Worm (Caenorhabditis elegans) whole organism, early embryonic: ENCODE measurements around the gene Y17G9B.5.

Experiments used
- B0310.2 ChIP-seq: sonication (generic microtip); optimal IDR thresholded peaks from 2 replicates; lab custom pipeline; 2016; ENCODE audit warnings: mild to moderate bottlenecking, missing genetic modification characterization, missing compliant biosample characterization
- F13C5.2 ChIP-seq: sonication (generic microtip); optimal IDR thresholded peaks from 2 replicates; lab custom pipeline; 2017; ENCODE audit warnings: mild to moderate bottlenecking, missing genetic modification characterization, inconsistent platforms, missing compliant biosample characterization
- aly-1 ChIP-seq: sonication (generic microtip); optimal IDR thresholded peaks from 2 replicates; lab custom pipeline; 2016; ENCODE audit warnings: missing genetic modification characterization, missing compliant biosample characterization
- ama-1 ChIP-seq: fragments of 150-350 bp; optimal IDR thresholded peaks from 2 replicates; lab custom pipeline; 2014
- ceh-13 ChIP-seq: fragments of 200-800 bp; sonication (Bioruptor generic); optimal IDR thresholded peaks from 2 replicates; lab custom pipeline; 2018; ENCODE audit warnings: mild to moderate bottlenecking, missing genetic modification characterization, missing compliant biosample characterization
- ceh-36 ChIP-seq: sonication (generic microtip); optimal IDR thresholded peaks from 2 replicates; lab custom pipeline; 2016; ENCODE audit warnings: missing genetic modification characterization, inconsistent platforms, missing compliant biosample characterization
- ets-7 ChIP-seq: sonication (generic microtip); optimal IDR thresholded peaks from 2 replicates; lab custom pipeline; 2016; ENCODE audit warnings: missing genotype, missing genetic modification characterization, missing compliant biosample characterization
- flt-1 ChIP-seq: fragments of 200-800 bp; sonication (Bioruptor generic); IDR thresholded peaks from 2 replicates; pipeline ENCODE4 v1.3.6; 2022; ENCODE audit warnings: missing genetic modification characterization, missing compliant biosample characterization
- hmbx-1 ChIP-seq: sonication (generic microtip); optimal IDR thresholded peaks from 2 replicates; lab custom pipeline; 2016; ENCODE audit warnings: mild to moderate bottlenecking, missing genetic modification characterization, missing compliant biosample characterization
- hmg-4 ChIP-seq: fragments of 200-800 bp; sonication (Bioruptor generic); optimal IDR thresholded peaks from 2 replicates; lab custom pipeline; 2018; ENCODE audit warnings: mild to moderate bottlenecking, missing genetic modification characterization, missing compliant biosample characterization
- hnd-1 ChIP-seq: sonication (generic microtip); optimal IDR thresholded peaks from 2 replicates; lab custom pipeline; 2016; ENCODE audit warnings: missing genetic modification characterization, missing compliant biosample characterization
- pes-1 ChIP-seq: fragments of 200-800 bp; sonication (Bioruptor generic); IDR thresholded peaks from 2 replicates; pipeline ENCODE4 v1.3.6; 2022; ENCODE audit warnings: missing genetic modification reagents, missing genetic modification characterization, missing compliant biosample characterization
- scrt-1 ChIP-seq: fragments of 200-800 bp; sonication (Bioruptor generic); IDR thresholded peaks from 2 replicates; pipeline ENCODE4 v1.3.6; 2022; ENCODE audit warnings: missing genetic modification characterization, missing compliant biosample characterization
- sea-1 ChIP-seq: fragments of 200-800 bp; sonication (Bioruptor generic); conservative IDR thresholded peaks from 2 replicates; pipeline ENCODE4 v1.3.6; 2022; ENCODE audit warnings: missing genetic modification characterization, missing compliant biosample characterization
- tbx-11 ChIP-seq: fragments of 200-800 bp; sonication (Bioruptor generic); IDR thresholded peaks from 2 replicates; pipeline ENCODE4 v1.3.6; 2022; ENCODE audit warnings: missing genetic modification characterization, missing compliant biosample characterization
- tbx-37 ChIP-seq: fragments of 200-800 bp; sonication (Bioruptor generic); conservative IDR thresholded peaks from 2 replicates; pipeline ENCODE4 v1.3.6; 2022; ENCODE audit warnings: missing genetic modification reagents, missing genetic modification characterization, missing compliant biosample characterization
- tra-4 ChIP-seq: sonication (generic microtip); optimal IDR thresholded peaks from 2 replicates; lab custom pipeline; 2017; ENCODE audit warnings: missing genetic modification characterization, missing compliant biosample characterization

The Y17G9B.5 gene

ce11 chrIV:4758659-4759058 is 8.6 kb downstream of the Y17G9B.5 start, which contains the start of gene Y17G9B.8:
TSS of gene Y17G9B.8 (minus strand) at chrIV:4758840.
- TF ChIP-seq hnd-1 (tag; lab: Kevin White, UChicago) = no peak
- TF ChIP-seq scrt-1 = no peak
- TF ChIP-seq aly-1 (tag; lab: Kevin White, UChicago) = no peak
- TF ChIP-seq F13C5.2 = no peak
- TF ChIP-seq sea-1 (GFP tag; lab: Robert Waterston, UW) = no peak
- no peak for TF ChIP-seq tbx-37 (GFP tag; lab: Robert Waterston, UW)
- no peak for TF ChIP-seq B0310.2 (tag; lab: Kevin White, UChicago)
- TF ChIP-seq tra-4 = no peak
- no peak for TF ChIP-seq flt-1
- TF ChIP-seq ceh-36 = no peak
- TF ChIP-seq hmbx-1 (tag; lab: Kevin White, UChicago) = no peak
- TF ChIP-seq pes-1 (GFP tag; lab: Robert Waterston, UW) = no peak

DNA sequence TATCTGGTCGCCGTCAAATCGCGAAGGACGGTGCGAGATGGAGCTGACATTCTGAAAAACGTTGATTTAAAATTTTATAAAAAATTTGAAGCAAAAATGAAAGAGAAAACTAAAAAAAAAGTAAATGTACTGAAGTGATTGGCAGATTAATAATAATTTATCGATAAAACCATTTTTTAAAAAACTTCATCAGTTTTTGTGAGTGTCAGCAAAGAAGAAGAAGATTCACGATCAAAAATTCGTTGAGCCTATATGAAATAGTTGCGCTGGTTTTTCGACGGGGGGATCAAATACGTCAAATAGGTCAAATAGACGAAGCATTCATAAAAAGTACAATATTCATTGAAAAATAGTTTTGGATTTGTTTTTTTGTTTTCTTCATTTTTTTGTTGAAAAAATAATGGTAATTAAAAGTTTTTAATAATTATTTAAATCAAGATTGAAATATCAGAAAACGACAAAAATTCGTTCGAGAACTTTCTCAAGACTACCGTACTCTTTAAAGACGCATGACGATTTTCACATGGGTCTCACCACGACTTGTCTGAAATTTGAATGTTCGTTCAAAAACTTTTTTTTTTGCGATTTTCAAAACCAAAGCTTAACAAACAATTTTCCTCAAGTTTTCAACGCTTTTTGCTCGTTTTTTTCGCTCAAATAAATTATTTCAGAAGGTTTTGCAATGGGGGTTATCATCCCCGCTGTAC is 10.5 kb downstream of the Y17G9B.5 start, which contains the start of the genes memi-1 and cyp-31A3:
Gene memi-1, minus strand, starts transcription at position 51 of the 707 bp plus-strand sequence.
Gene cyp-31A3, plus strand, starts transcription at position 672 of the 707 bp plus-strand sequence.
- TF ChIP-seq ceh-36 (no peak), hmg-4 (GFP tag; lab: Kevin White, UChicago) (no peak), tbx-37 (GFP tag; lab: Robert Waterston, UW) (no peak), scrt-1 (no peak), F13C5.2 (no peak), hmbx-1 (tag; lab: Kevin White, UChicago) (no peak), B0310.2 (tag; lab: Kevin White, UChicago) (no peak), ceh-13 (no peak), hnd-1 (tag; lab: Kevin White, UChicago) (no peak), ets-7 (tag; lab: Kevin White, UChicago) (no peak), sea-1 (GFP tag; lab: Robert Waterston, UW) (no peak), aly-1 (tag; lab: Kevin White, UChicago) (no peak), tra-4 (no peak), pes-1 (GFP tag; lab: Robert Waterston, UW) (no peak), tbx-11 (GFP tag; lab: Robert Waterston, UW) (no peak)

DNA sequence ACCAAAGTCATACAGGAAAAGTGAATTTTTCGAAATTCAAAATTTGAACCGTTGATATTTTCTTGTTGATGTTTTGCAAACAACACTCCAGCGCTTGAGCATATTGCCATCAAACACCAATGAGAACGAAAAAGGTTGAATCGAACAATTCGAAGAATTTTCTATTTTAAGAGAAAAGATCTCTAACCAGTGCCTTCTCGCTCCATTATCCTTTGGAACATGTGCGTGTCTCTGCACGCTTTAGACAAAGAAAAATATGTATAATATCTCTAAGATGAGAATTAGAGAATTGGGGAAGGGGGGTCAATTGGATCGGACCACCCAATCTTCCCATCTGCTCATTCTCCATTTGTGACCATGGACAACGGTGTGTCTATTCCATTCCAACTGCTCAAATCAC is 13.8 kb downstream of the Y17G9B.5 start, which contains the start of gene Y17G9B.2:
Gene Y17G9B.2, plus strand, starts transcription at position 301 of the 400 bp plus-strand sequence.
- no peak for TF ChIP-seq tbx-37 (GFP tag; lab: Robert Waterston, UW)
- no peak for TF ChIP-seq ets-7 (tag; lab: Kevin White, UChicago)
- TF ChIP-seq tbx-11 (GFP tag; lab: Robert Waterston, UW) = no peak
- TF ChIP-seq ama-1 (lab: Kevin White, UChicago) = no peak
- TF ChIP-seq B0310.2 (tag; lab: Kevin White, UChicago) = no peak
- no peak for TF ChIP-seq tra-4
- TF ChIP-seq flt-1 = no peak
- no peak for TF ChIP-seq hmbx-1 (tag; lab: Kevin White, UChicago)
- no peak for TF ChIP-seq sea-1 (GFP tag; lab: Robert Waterston, UW)
- TF ChIP-seq hnd-1 (tag; lab: Kevin White, UChicago) = no peak
- TF ChIP-seq hmg-4 (GFP tag; lab: Kevin White, UChicago) = no peak
- no peak for TF ChIP-seq pes-1 (GFP tag; lab: Robert Waterston, UW)
- TF ChIP-seq F13C5.2 = no peak
- TF ChIP-seq ceh-36 = no peak
- TF ChIP-seq aly-1 (tag; lab: Kevin White, UChicago) = no peak
- TF ChIP-seq scrt-1 = no peak

DNA sequence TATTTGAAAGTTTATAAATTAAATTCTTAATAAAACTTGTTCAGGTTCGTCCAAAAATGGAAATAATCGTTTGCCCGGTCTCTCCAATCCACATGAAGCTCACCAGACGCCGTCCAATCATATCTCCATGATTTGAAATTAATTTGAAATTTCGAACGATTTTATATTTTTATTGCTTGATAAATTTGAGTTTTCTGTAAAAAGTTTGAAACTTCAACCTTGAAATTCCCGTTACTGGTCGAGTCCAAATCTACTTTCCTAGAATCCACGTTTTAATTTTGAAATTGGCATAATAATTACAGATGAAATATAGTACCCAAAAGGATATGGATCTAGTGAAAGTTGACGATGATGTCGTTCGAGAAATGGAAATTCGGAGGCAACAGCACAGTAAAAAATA is 14.4 kb downstream of the Y17G9B.5 start, which contains the start of gene npp-26:
Gene npp-26, plus strand, starts transcription at position 301 of the 400 bp plus-strand sequence.
- TF ChIP-seq ceh-13 = no peak
- no peak for TF ChIP-seq tbx-11 (GFP tag; lab: Robert Waterston, UW)
- TF ChIP-seq tbx-37 (GFP tag; lab: Robert Waterston, UW) = no peak
- no peak for TF ChIP-seq sea-1 (GFP tag; lab: Robert Waterston, UW)
- no peak for TF ChIP-seq aly-1 (tag; lab: Kevin White, UChicago)
- no peak for TF ChIP-seq ama-1 (lab: Kevin White, UChicago)
- TF ChIP-seq B0310.2 (tag; lab: Kevin White, UChicago) = no peak

ce11 chrIV:4771792-4772191 is 21.8 kb downstream of the Y17G9B.5 start, which contains the start of gene R11E3.2:
TSS of gene R11E3.2 (plus strand) at chrIV:4772092.
- no peak for TF ChIP-seq ceh-36
- TF ChIP-seq ceh-13 = no peak
- TF ChIP-seq aly-1 (tag; lab: Kevin White, UChicago) = no peak
- TF ChIP-seq hmg-4 (GFP tag; lab: Kevin White, UChicago) = no peak
- no peak for TF ChIP-seq hmbx-1 (tag; lab: Kevin White, UChicago)
- no peak for TF ChIP-seq scrt-1
- TF ChIP-seq ama-1 (lab: Kevin White, UChicago) = no peak
- no peak for TF ChIP-seq tbx-11 (GFP tag; lab: Robert Waterston, UW)
- no peak for TF ChIP-seq hnd-1 (tag; lab: Kevin White, UChicago)
- no peak for TF ChIP-seq tbx-37 (GFP tag; lab: Robert Waterston, UW)
- no peak for TF ChIP-seq B0310.2 (tag; lab: Kevin White, UChicago)

ce11 chrIV:4776001-4776400 is 26.0 kb downstream of the Y17G9B.5 start, which contains the start of gene R11E3.19:
TSS of gene R11E3.19 (minus strand) at chrIV:4776101.
- TF ChIP-seq tra-4 (no peak), pes-1 (GFP tag; lab: Robert Waterston, UW) (no peak), hmbx-1 (tag; lab: Kevin White, UChicago) (no peak), ets-7 (tag; lab: Kevin White, UChicago) (no peak), hmg-4 (GFP tag; lab: Kevin White, UChicago) (no peak), hnd-1 (tag; lab: Kevin White, UChicago) (no peak), tbx-11 (GFP tag; lab: Robert Waterston, UW) (no peak), F13C5.2 (no peak), scrt-1 (no peak), aly-1 (tag; lab: Kevin White, UChicago) (no peak), tbx-37 (GFP tag; lab: Robert Waterston, UW) (no peak), ama-1 (lab: Kevin White, UChicago) (no peak), flt-1 (no peak), ceh-13 (no peak), ceh-36 (no peak), B0310.2 (tag; lab: Kevin White, UChicago) (no peak), sea-1 (GFP tag; lab: Robert Waterston, UW) (no peak)
